Worm (Caenorhabditis elegans): ENCODE results near the gene str-43.

str-43 gene

ce11 chrV:15721888-15722287 lies 30.1 kb downstream of the str-43 start, which contains the start of gene srh-140:
Gene srh-140, plus strand, starts transcription at chrV:15722188.
- no peak for TF ChIP-seq egrh-3 (GFP tag; IDR thresholded peaks at IDR 0.05)
- no peak for TF ChIP-seq akir-1 (GFP tag; optimal IDR thresholded peaks at IDR 0.05)
- TF ChIP-seq rec-8 (tag; optimal IDR thresholded peaks at IDR 0.05): no peak

ce11 chrV:15721431-15721830 lies 30.5 kb downstream of the str-43 start:
- TF ChIP-seq hlh-12 (tag; optimal IDR thresholded peaks at IDR 0.05): no peak
- no peak for TF ChIP-seq nhr-27 (tag; optimal IDR thresholded peaks at IDR 0.05)
- no peak for TF ChIP-seq dpl-1 (GFP tag; optimal IDR thresholded peaks at IDR 0.05)
- no peak for TF ChIP-seq snpc-4 (GFP tag; optimal IDR thresholded peaks at IDR 0.05)
- TF ChIP-seq snpc-4 (tag; optimal IDR thresholded peaks at IDR 0.05): no peak
- TF ChIP-seq snpc-3.4 (tag; optimal IDR thresholded peaks at IDR 0.05): no peak
- TF ChIP-seq attf-3 (GFP tag; conservative IDR thresholded peaks at IDR 0.05): no peak
- no peak for TF ChIP-seq K11D2.4 (GFP tag; IDR thresholded peaks at IDR 0.05)
- no peak for TF ChIP-seq mxl-1 (tag; optimal IDR thresholded peaks at IDR 0.05)
- TF ChIP-seq F49E8.2 (tag; optimal IDR thresholded peaks at IDR 0.05; ENCODE audit: insufficient read depth): no peak
- no peak for TF ChIP-seq mes-4 (tag; optimal IDR thresholded peaks at IDR 0.05)
- TF ChIP-seq hlh-26 (GFP tag; conservative IDR thresholded peaks at IDR 0.05): no peak
- no peak for TF ChIP-seq ZK185.1 (tag; optimal IDR thresholded peaks at IDR 0.05; ENCODE audit: poor library complexity, severe bottlenecking)
- no peak for TF ChIP-seq pbrm-1 (GFP tag; IDR thresholded peaks at IDR 0.05)
- no peak for TF ChIP-seq C17E4.6 (GFP tag; IDR thresholded peaks at IDR 0.05)
- TF ChIP-seq B0019.2 (GFP tag; conservative IDR thresholded peaks at IDR 0.05): no peak
- no peak for TF ChIP-seq hrde-1 (tag; optimal IDR thresholded peaks at IDR 0.05; ENCODE audit: borderline replicate concordance)
- no peak for TF ChIP-seq bed-2 (GFP tag; IDR thresholded peaks at IDR 0.05)

- no peak for TF ChIP-seq madf-10 (tag; optimal IDR thresholded peaks at IDR 0.05)
- no peak for TF ChIP-seq lin-26 (GFP tag; IDR thresholded peaks at IDR 0.05)
- TF ChIP-seq dpl-1 (GFP tag; optimal IDR thresholded peaks at IDR 0.05): no peak
- no peak for TF ChIP-seq F23B12.7 (tag; optimal IDR thresholded peaks at IDR 0.05; ENCODE audit: insufficient read depth)
- TF ChIP-seq zim-3 (tag; optimal IDR thresholded peaks at IDR 0.05): no peak
- no peak for TF ChIP-seq snpc-4 (GFP tag; optimal IDR thresholded peaks at IDR 0.05)
- TF ChIP-seq snpc-4 (tag; optimal IDR thresholded peaks at IDR 0.05): no peak
- TF ChIP-seq Y67H2A.10 (GFP tag; conservative IDR thresholded peaks at IDR 0.05): no peak
- TF ChIP-seq repo-1 (tag; optimal IDR thresholded peaks at IDR 0.05): no peak
- TF ChIP-seq ztf-3 (GFP tag; optimal IDR thresholded peaks at IDR 0.05): no peak
- no peak for TF ChIP-seq F49E8.2 (tag; optimal IDR thresholded peaks at IDR 0.05; ENCODE audit: insufficient read depth)
- no peak for TF ChIP-seq bed-1 (GFP tag; IDR thresholded peaks at IDR 0.05)
- TF ChIP-seq unc-130 (GFP tag; optimal IDR thresholded peaks at IDR 0.05): no peak
- no peak for TF ChIP-seq F57A8.1 (GFP tag; optimal IDR thresholded peaks at IDR 0.05)
Measured at ce11 chrV:15719570-15719969, 32.4 kb downstream of the str-43 start, which contains the start of gene Y6E2A.7. Gene Y6E2A.7, plus strand, starts transcription at chrV:15719870.

ce11 chrV:15718562-15718961 lies 33.4 kb downstream of the str-43 start, which contains the start of gene Y6E2A.5:
Gene Y6E2A.5, minus strand, starts transcription at chrV:15718662.
- TF ChIP-seq snpc-4 (GFP tag; optimal IDR thresholded peaks at IDR 0.05) (no peak), snpc-4 (tag; optimal IDR thresholded peaks at IDR 0.05) (no peak), rec-8 (tag; optimal IDR thresholded peaks at IDR 0.05) (no peak), cebp-1 (GFP tag; IDR thresholded peaks at IDR 0.05) (no peak), cebp-1 (tag; optimal IDR thresholded peaks at IDR 0.05) (no peak), atf-7 (tag; optimal IDR thresholded peaks at IDR 0.05) (no peak), attf-5 (GFP tag; optimal IDR thresholded peaks at IDR 0.05) (no peak), ztf-28 (GFP tag; IDR thresholded peaks at IDR 0.05) (no peak), aptf-3 (GFP tag; IDR thresholded peaks at IDR 0.05) (no peak), nhr-120 (GFP tag; IDR thresholded peaks at IDR 0.05) (no peak), snpc-3.4 (tag; optimal IDR thresholded peaks at IDR 0.05) (no peak), pbrm-1 (GFP tag; IDR thresholded peaks at IDR 0.05) (no peak), F33H1.4 (GFP tag; IDR thresholded peaks at IDR 0.05) (no peak), F55B11.4 (tag; optimal IDR thresholded peaks at IDR 0.05; ENCODE audit: borderline replicate concordance, insufficient read depth) (no peak), egrh-3 (GFP tag; IDR thresholded peaks at IDR 0.05) (no peak), aptf-2 (GFP tag; conservative IDR thresholded peaks at IDR 0.05) (no peak)

Measured in whole organism, young adult.